Worm (Caenorhabditis elegans) whole organism, L1 larva: ENCODE results near the gene ZK105.11.

ENCODE experiments used
- ceh-82 ChIP-seq, 3 experiments: fragments of 150-350 bp in 1 of 3; sonication (generic microtip) in 2 of 3; optimal IDR thresholded peaks; 2 replicates each; lab custom pipeline; 2014 to 2017; ENCODE audit warnings: missing biosample characterization in 3 of 3, missing genetic modification characterization in 3 of 3
- dpl-1 ChIP-seq, 3 experiments: fragments of 150-350 bp in 2 of 3; sonication (generic microtip) in 1 of 3; optimal IDR thresholded peaks; 2 replicates each; lab custom pipeline; 2014 to 2017; ENCODE audit warnings: missing biosample characterization in 3 of 3, missing genetic modification characterization in 3 of 3, missing genetic modification reagents in 3 of 3
- hlh-17 ChIP-seq: fragments of 200-800 bp; sonication (Bioruptor generic); optimal IDR thresholded peaks from 2 replicates; lab custom pipeline; 2018; ENCODE audit warnings: missing genetic modification characterization, mild to moderate bottlenecking, missing compliant biosample characterization, moderate library complexity, borderline replicate concordance
- lin-35 ChIP-seq, 2 experiments: fragments of 150-350 bp; optimal IDR thresholded peaks; 2 replicates each; lab custom pipeline; 2014; ENCODE audit warnings: missing biosample characterization in 2 of 2, missing genetic modification characterization in 2 of 2, missing genetic modification reagents in 2 of 2
- lsy-2 ChIP-seq, 2 experiments: fragments of 150-350 bp; optimal IDR thresholded peaks; 2 replicates each; lab custom pipeline; 2014; ENCODE audit warnings: missing biosample characterization in 2 of 2, missing genetic modification characterization in 2 of 2
- nhr-12 ChIP-seq: sonication (generic microtip); optimal IDR thresholded peaks from 2 replicates; lab custom pipeline; 2017; ENCODE audit warnings: missing biosample characterization, missing genetic modification characterization
- nhr-237 ChIP-seq: fragments of 150-350 bp; optimal IDR thresholded peaks from 2 replicates; lab custom pipeline; 2014; ENCODE audit warnings: missing biosample characterization, missing genetic modification characterization
- nhr-85 ChIP-seq: sonication (generic microtip); peaks from one replicate; lab custom pipeline; 2016; ENCODE audit warnings: missing genetic modification characterization, inconsistent platforms, missing compliant biosample characterization
- snpc-4 ChIP-seq: fragments of 150-350 bp; optimal IDR thresholded peaks from 2 replicates; lab custom pipeline; 2014; ENCODE audit warnings: missing biosample characterization, missing genetic modification characterization

ce11 chrV:7672258-7672657 lies 36.2 kb downstream of the ZK105.11 start, which contains the start of gene C12D5.4:
- TF ChIP-seq nhr-237 (tag; lab: Kevin White, UChicago) (no peak), nhr-12 (tag; lab: Kevin White, UChicago) (no peak), lin-35 (GFP tag; optimal IDR thresholded peaks at IDR 0.05; lab: Kevin White, UChicago) (no peak), hlh-17 (GFP tag; lab: Kevin White, UChicago) (no peak), snpc-4 (tag; lab: Kevin White, UChicago) (no peak), nhr-85 (tag; lab: Kevin White, UChicago) (no peak), ceh-82 (tag; optimal IDR thresholded peaks at IDR 0.05; lab: Kevin White, UChicago) (no peak), dpl-1 (GFP tag; optimal IDR thresholded peaks at IDR 0.05; lab: Kevin White, UChicago) (no peak), lsy-2 (tag; optimal IDR thresholded peaks at IDR 0.05; lab: Kevin White, UChicago) (no peak)
